Worm (Caenorhabditis elegans): Measurements from ENCODE around the gene ints-2.

ce11 chrV:14165745-14166144 lies 19.7 kb upstream of the ints-2 start:
- TF ChIP-seq hnd-1 (tag; optimal IDR thresholded peaks at IDR 0.05), result no peak
- TF ChIP-seq tbx-37 (GFP tag; conservative IDR thresholded peaks at IDR 0.05), result no peak
- no peak for TF ChIP-seq tbx-11 (GFP tag; IDR thresholded peaks at IDR 0.05)
- no peak for TF ChIP-seq scrt-1 (GFP tag; IDR thresholded peaks at IDR 0.05)
- no peak for TF ChIP-seq ama-1 (optimal IDR thresholded peaks at IDR 0.05)
- no peak for TF ChIP-seq pes-1 (GFP tag; IDR thresholded peaks at IDR 0.05)
- no peak for TF ChIP-seq hmg-4 (GFP tag; optimal IDR thresholded peaks at IDR 0.05)
- TF ChIP-seq aly-1 (tag; optimal IDR thresholded peaks at IDR 0.05), result no peak
- no peak for TF ChIP-seq hmbx-1 (tag; optimal IDR thresholded peaks at IDR 0.05)
- no peak for TF ChIP-seq sea-1 (GFP tag; conservative IDR thresholded peaks at IDR 0.05)
- TF ChIP-seq B0310.2 (tag; optimal IDR thresholded peaks at IDR 0.05), result no peak
- no peak for TF ChIP-seq flt-1 (GFP tag; IDR thresholded peaks at IDR 0.05)

Data from whole organism, early embryonic.